Worm (Caenorhabditis elegans): Measurements from ENCODE around the gene pitr-3.

pitr-3 gene

DNA sequence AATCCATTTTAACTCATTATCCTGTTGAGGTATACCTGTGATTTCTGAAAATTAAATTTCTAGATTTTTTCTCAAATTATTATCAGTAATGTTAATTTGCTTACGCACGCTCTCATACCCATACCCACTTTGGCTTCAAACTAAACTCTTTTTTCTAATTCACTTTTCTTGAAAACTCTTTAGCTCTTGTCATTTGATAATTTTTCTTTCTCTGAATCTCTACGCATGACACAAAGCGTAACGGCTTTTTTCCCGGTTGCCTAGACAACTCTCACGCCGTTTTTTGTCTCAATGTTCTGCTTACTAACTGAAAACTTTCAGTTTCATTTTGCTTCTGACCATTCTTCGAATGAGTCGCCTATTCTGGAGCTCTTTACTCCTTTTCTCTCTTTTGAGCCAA, 7.2 kb downstream of the pitr-3 start, which contains the start of gene B0222.1 (continued):
- TF ChIP-seq ces-1 (GFP tag; optimal IDR thresholded peaks at IDR 0.05) (no peak), isw-1 (GFP tag; IDR thresholded peaks at IDR 0.05) (no peak), pqm-1 (tag; optimal IDR thresholded peaks at IDR 0.05) (no peak), irx-1 (tag; optimal IDR thresholded peaks at IDR 0.05) (no peak), nhr-77 (tag; optimal IDR thresholded peaks at IDR 0.05) (no peak), fos-1 (tag; optimal IDR thresholded peaks at IDR 0.05) (no peak), efl-3 (GFP tag; optimal IDR thresholded peaks at IDR 0.05) (no peak), hpl-2 (GFP tag; optimal IDR thresholded peaks at IDR 0.05) (no peak), nhr-20 (tag; optimal IDR thresholded peaks at IDR 0.05) (peak; percentile 79), nhr-19 (GFP tag; conservative IDR thresholded peaks at IDR 0.05) (no peak), tlp-1 (tag; optimal IDR thresholded peaks at IDR 0.05) (no peak), unc-98 (GFP tag; IDR thresholded peaks at IDR 0.05) (no peak), swsn-7 (tag; optimal IDR thresholded peaks at IDR 0.05) (peak; percentile 3)

DNA sequence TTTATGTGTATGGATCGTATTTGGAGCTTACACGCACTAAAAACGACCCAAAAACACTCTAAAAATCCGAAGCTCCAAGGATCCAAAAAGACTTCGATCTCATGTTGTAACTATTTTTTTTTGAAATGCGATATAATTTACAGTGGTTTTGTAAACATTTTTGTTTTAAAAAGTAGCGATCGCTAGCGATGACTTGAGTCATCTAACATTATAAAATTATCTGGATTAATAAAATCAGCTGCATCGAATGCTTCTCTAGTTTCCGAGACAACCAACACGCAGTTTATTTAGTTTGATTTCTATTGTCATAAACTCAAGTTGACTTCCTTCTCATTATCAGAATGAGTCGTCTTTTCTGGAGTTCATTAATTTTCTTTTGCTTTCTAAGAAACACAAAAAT, 9.2 kb downstream of the pitr-3 start, which contains the start of gene F21C10.1:
TSS of gene F21C10.1 (plus strand) at position 301 of the 400 bp plus-strand sequence.
- TF ChIP-seq fos-1 (tag; optimal IDR thresholded peaks at IDR 0.05), result no peak
- TF ChIP-seq C34B4.2 (tag; optimal IDR thresholded peaks at IDR 0.05), result no peak
- TF ChIP-seq unc-86 (tag; optimal IDR thresholded peaks at IDR 0.05), result no peak
- no peak for TF ChIP-seq aly-2 (tag; optimal IDR thresholded peaks at IDR 0.05)
- no peak for TF ChIP-seq nhr-12 (tag; optimal IDR thresholded peaks at IDR 0.05)
- TF ChIP-seq nhr-47 (tag; optimal IDR thresholded peaks at IDR 0.05), result no peak
- no peak for TF ChIP-seq ceh-90 (tag; optimal IDR thresholded peaks at IDR 0.05)

DNA sequence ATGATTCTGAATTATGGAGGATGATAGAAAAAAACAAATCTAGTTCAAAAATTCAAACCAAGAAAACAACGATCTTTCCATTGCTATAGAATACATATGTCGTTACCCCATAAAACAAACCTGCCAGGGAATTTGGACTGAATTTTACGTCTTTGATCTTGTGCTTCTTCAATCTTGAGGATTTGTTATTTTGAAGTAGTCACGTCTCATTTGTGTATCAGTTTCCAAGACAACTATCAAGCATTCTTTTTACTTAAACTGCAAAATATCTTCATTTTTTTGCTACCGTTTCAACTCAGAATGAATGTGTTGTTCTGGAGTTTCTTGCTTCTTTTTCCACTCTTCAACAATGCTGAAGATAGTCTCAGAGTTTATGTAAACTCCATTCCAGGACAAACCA, 10.4 kb downstream of the pitr-3 start, which contains the start of gene F21C10.19:
TSS of gene F21C10.19 (plus strand) at position 301 of the 400 bp plus-strand sequence.
- TF ChIP-seq nhr-47 (tag; optimal IDR thresholded peaks at IDR 0.05) (no peak), efl-1 (optimal IDR thresholded peaks at IDR 0.05) (no peak), efl-1 (GFP tag; optimal IDR thresholded peaks at IDR 0.05 in 1 of 2) (peak in 1 of 2 experiments; percentile 60)

DNA sequence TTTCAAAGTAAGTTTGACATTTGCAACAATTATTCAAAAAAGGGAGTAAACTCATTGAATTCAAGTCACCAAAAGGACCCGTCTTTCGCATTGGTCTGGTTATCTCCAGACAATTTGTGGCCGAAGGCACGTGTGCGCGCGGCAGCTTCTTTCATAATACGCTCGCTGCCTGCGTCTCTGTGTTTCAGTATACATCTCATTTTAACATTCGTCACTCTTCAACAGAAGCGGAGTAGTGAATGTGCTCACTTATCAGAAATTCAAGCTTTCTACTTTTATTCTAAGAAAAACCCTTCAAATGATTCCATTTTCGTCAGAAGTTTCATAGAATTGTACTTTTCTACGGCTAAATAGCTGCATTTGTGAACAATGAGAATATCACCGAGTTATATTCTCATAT, 12.6 kb downstream of the pitr-3 start:
- peak; percentile 25; the same call in 1 of the 2 replicates for TF ChIP-seq isw-1 (GFP tag; IDR thresholded peaks at IDR 0.05)
- TF ChIP-seq ceh-8 (GFP tag; optimal IDR thresholded peaks at IDR 0.05), result peak; percentile 9
- peak; percentile 55 for TF ChIP-seq rnt-1 (tag; optimal IDR thresholded peaks at IDR 0.05)
- peak; percentile 22 for TF ChIP-seq snpc-4 (tag; optimal IDR thresholded peaks at IDR 0.05)
- TF ChIP-seq efl-1 (optimal IDR thresholded peaks at IDR 0.05), result peak; percentile 40 to 46
- TF ChIP-seq efl-1 (GFP tag; optimal IDR thresholded peaks at IDR 0.05 in 1 of 2), result peak; percentile 25 to 89
- peak; percentile 91 for TF ChIP-seq unc-86 (tag; optimal IDR thresholded peaks at IDR 0.05)
- TF ChIP-seq zag-1 (tag; optimal IDR thresholded peaks at IDR 0.05), result no peak
- no peak for TF ChIP-seq sptf-1 (tag; optimal IDR thresholded peaks at IDR 0.05)
- TF ChIP-seq ceh-63 (GFP tag; optimal IDR thresholded peaks at IDR 0.05), result no peak
- peak; percentile 31 for TF ChIP-seq fkh-10 (GFP tag; optimal IDR thresholded peaks at IDR 0.05)
- TF ChIP-seq nhr-71 (tag; optimal IDR thresholded peaks at IDR 0.05), result peak; percentile 94
- peak; percentile 40 for TF ChIP-seq jun-1 (tag; optimal IDR thresholded peaks at IDR 0.05)
- peak; percentile 54 for TF ChIP-seq snu-23 (GFP tag; optimal IDR thresholded peaks at IDR 0.05)
- peak; percentile 50 for TF ChIP-seq nhr-77 (tag; optimal IDR thresholded peaks at IDR 0.05)
- no peak for TF ChIP-seq blmp-1 (tag; optimal IDR thresholded peaks at IDR 0.05)
- TF ChIP-seq nhr-85 (tag), result no peak
- TF ChIP-seq elt-3 (tag; optimal IDR thresholded peaks at IDR 0.05), result no peak
- no peak for TF ChIP-seq egl-27 (tag; optimal IDR thresholded peaks at IDR 0.05)
- TF ChIP-seq zip-4 (GFP tag; optimal IDR thresholded peaks at IDR 0.05), result no peak
- TF ChIP-seq nhr-76 (tag; optimal IDR thresholded peaks at IDR 0.05), result no peak
- TF ChIP-seq xbp-1 (tag; optimal IDR thresholded peaks at IDR 0.05), result peak; percentile 64
- TF ChIP-seq irx-1 (tag; optimal IDR thresholded peaks at IDR 0.05), result peak; percentile 24
- TF ChIP-seq nhr-20 (tag; optimal IDR thresholded peaks at IDR 0.05), result peak; percentile 72
- TF ChIP-seq nhr-11 (tag; optimal IDR thresholded peaks at IDR 0.05), result peak; percentile 78
- TF ChIP-seq efl-3 (GFP tag; optimal IDR thresholded peaks at IDR 0.05), result no peak
- TF ChIP-seq lin-39 (tag; optimal IDR thresholded peaks at IDR 0.05), result no peak
- TF ChIP-seq Y116A8C.19 (tag; optimal IDR thresholded peaks at IDR 0.05; ENCODE audit: borderline replicate concordance), result no peak
- peak; percentile 52 for TF ChIP-seq fos-1 (tag; optimal IDR thresholded peaks at IDR 0.05)
- TF ChIP-seq pag-3 (tag; optimal IDR thresholded peaks at IDR 0.05; ENCODE audit: borderline replicate concordance, insufficient read depth), result peak; percentile 35
- peak; percentile 38 for TF ChIP-seq ztf-4 (tag; optimal IDR thresholded peaks at IDR 0.05)
- TF ChIP-seq lin-35 (GFP tag; optimal IDR thresholded peaks at IDR 0.05), result peak in 1 of 2 experiments; percentile 42
- no peak for TF ChIP-seq lir-3 (tag; optimal IDR thresholded peaks at IDR 0.05; ENCODE audit: poor library complexity)
- peak; percentile 24 for TF ChIP-seq hlh-4 (tag; optimal IDR thresholded peaks at IDR 0.05)
- peak; percentile 87 for TF ChIP-seq mef-2 (tag; optimal IDR thresholded peaks at IDR 0.05)
